Fruit fly (Drosophila melanogaster): ENCODE data around the gene CG12237.

CG12237 gene

dm6 chrX:19642819-19643504 lies at the start of gene CG12237, which contains the start of gene Sec61gamma (continued):
- peak; percentile 96 for TF ChIP-seq Sry-β (GFP tag; optimal IDR thresholded peaks at IDR 0.05)
- TF ChIP-seq CG2889 (GFP tag; IDR thresholded peaks at IDR 0.05) = no peak
- TF ChIP-seq zfh1 (GFP tag; IDR thresholded peaks at IDR 0.05) = peak; percentile 33; the same call in 1 of the 3 replicates
- no peak for TF ChIP-seq CG4282 (GFP tag; optimal IDR thresholded peaks at IDR 0.05)
- TF ChIP-seq nau (GFP tag; optimal IDR thresholded peaks at IDR 0.05) = no peak
- TF ChIP-seq Hsf (GFP tag; optimal IDR thresholded peaks at IDR 0.05) = no peak
- TF ChIP-seq ap (GFP tag; IDR thresholded peaks at IDR 0.05) = no peak
- TF ChIP-seq MBD-R2 (GFP tag; IDR thresholded peaks at IDR 0.05) = peak; percentile 85
- no peak for TF ChIP-seq seq (GFP tag; IDR thresholded peaks at IDR 0.05)
- TF ChIP-seq CG17912 (GFP tag; optimal IDR thresholded peaks at IDR 0.05) = no peak
- no peak for TF ChIP-seq en (GFP tag; optimal IDR thresholded peaks at IDR 0.05)
- no peak for TF ChIP-seq CG1832 (GFP tag; optimal IDR thresholded peaks at IDR 0.05)
- TF ChIP-seq CG9932 (GFP tag; IDR thresholded peaks at IDR 0.05) = peak; percentile 53; the same call in 1 of the 2 replicates
- no peak for TF ChIP-seq Spps (tag; optimal IDR thresholded peaks at IDR 0.05)
- TF ChIP-seq CG13424 (tag; optimal IDR thresholded peaks at IDR 0.05) = no peak
- TF ChIP-seq CG4360 (GFP tag; IDR thresholded peaks at IDR 0.05) = no peak
- TF ChIP-seq CG8388 (GFP tag; optimal IDR thresholded peaks at IDR 0.05) = no peak
- TF ChIP-seq row (GFP tag; IDR thresholded peaks at IDR 0.05) = peak; percentile 89
- TF ChIP-seq Dbx (GFP tag; IDR thresholded peaks at IDR 0.05) = peak; percentile 53; the same call in 2 of the 3 replicates
- no peak for TF ChIP-seq Aef1 (GFP tag; IDR thresholded peaks at IDR 0.05)
- no peak for TF ChIP-seq yki (optimal IDR thresholded peaks at IDR 0.05)
- no peak for TF ChIP-seq trh (GFP tag; optimal IDR thresholded peaks at IDR 0.05)
- no peak for TF ChIP-seq CG6272 (GFP tag; IDR thresholded peaks at IDR 0.05)
- peak; percentile 93 for TF ChIP-seq CG7928 (GFP tag; optimal IDR thresholded peaks at IDR 0.05)
- TF ChIP-seq unpg (GFP tag; optimal IDR thresholded peaks at IDR 0.05) = no peak
- no peak for TF ChIP-seq CG1792 (GFP tag; optimal IDR thresholded peaks at IDR 0.05)
- no peak for TF ChIP-seq Atf-2 (GFP tag; optimal IDR thresholded peaks at IDR 0.05)
- no peak for TF ChIP-seq Hr51 (GFP tag; optimal IDR thresholded peaks at IDR 0.05)
- no peak for TF ChIP-seq hkb (optimal IDR thresholded peaks at IDR 0.05)
- no peak for TF ChIP-seq hkb (GFP tag; IDR thresholded peaks at IDR 0.05)
- TF ChIP-seq Eip74EF (GFP tag; optimal IDR thresholded peaks at IDR 0.05) = no peak
- TF ChIP-seq Doc2 (GFP tag; IDR thresholded peaks at IDR 0.05) = no peak
- no peak for TF ChIP-seq disco-r (GFP tag; optimal IDR thresholded peaks at IDR 0.05)
- TF ChIP-seq ara (GFP tag; IDR thresholded peaks at IDR 0.05) = no peak
- no peak for TF ChIP-seq cato (GFP tag; optimal IDR thresholded peaks at IDR 0.05; ENCODE audit: borderline replicate concordance)
- no peak for TF ChIP-seq wdn (GFP tag; IDR thresholded peaks at IDR 0.05)
- TF ChIP-seq CG1603 (tag; optimal IDR thresholded peaks at IDR 0.05) = peak; percentile 59
- peak; percentile 93 for TF ChIP-seq Ets97D (GFP tag; optimal IDR thresholded peaks at IDR 0.05)
- peak; percentile 22 for TF ChIP-seq Myb (GFP tag; optimal IDR thresholded peaks at IDR 0.05)
- TF ChIP-seq Bgb (GFP tag; IDR thresholded peaks at IDR 0.05; ENCODE audit: partially characterized antibody) = peak; percentile 30; the same call in 1 of the 2 replicates
- TF ChIP-seq HLHmδ (GFP tag; optimal IDR thresholded peaks at IDR 0.05) = peak; percentile 85
- TF ChIP-seq CG10267 (tag; optimal IDR thresholded peaks at IDR 0.05) = peak; percentile 41
- peak; percentile 55 for TF ChIP-seq rib (GFP tag; IDR thresholded peaks at IDR 0.05)
- TF ChIP-seq stc (GFP tag; IDR thresholded peaks at IDR 0.05) = 0 out of 2 replicates have a peak, but pooled peaks have one; percentile 5
- TF ChIP-seq Dref (GFP tag; IDR thresholded peaks at IDR 0.05) = peak; percentile 50
- no peak for TF ChIP-seq fu2 (GFP tag; optimal IDR thresholded peaks at IDR 0.05)
- peak; percentile 33; the same call in 1 of the 2 replicates for TF ChIP-seq CG42726 (GFP tag; IDR thresholded peaks at IDR 0.05; ENCODE audit: partially characterized antibody)
- TF ChIP-seq CG15514 (GFP tag; optimal IDR thresholded peaks at IDR 0.05) = peak; percentile 79
- TF ChIP-seq unc-4 (GFP tag; IDR thresholded peaks at IDR 0.05; ENCODE audit: partially characterized antibody) = no peak
- TF ChIP-seq pan (optimal IDR thresholded peaks at IDR 0.05) = no peak
- TF ChIP-seq pan (GFP tag; optimal IDR thresholded peaks at IDR 0.05 in 1 of 2, IDR thresholded peaks at IDR 0.05 in 1 of 2) = no peak

Measured in whole organism, embryonic.